Worm (Caenorhabditis elegans): ENCODE results near the gene gcy-22.

- TF ChIP-seq elt-3 (tag; optimal IDR thresholded peaks at IDR 0.05) (no peak), F16B12.6 (tag; optimal IDR thresholded peaks at IDR 0.05) (no peak), C04F5.9 (tag; optimal IDR thresholded peaks at IDR 0.05) (no peak), ces-1 (GFP tag; optimal IDR thresholded peaks at IDR 0.05) (no peak), ceh-82 (tag; optimal IDR thresholded peaks at IDR 0.05) (no peak), hlh-17 (GFP tag; optimal IDR thresholded peaks at IDR 0.05; ENCODE audit: borderline replicate concordance) (no peak), aly-2 (tag; optimal IDR thresholded peaks at IDR 0.05) (no peak), nhr-28 (tag; optimal IDR thresholded peaks at IDR 0.05) (no peak), nhr-20 (tag; optimal IDR thresholded peaks at IDR 0.05) (no peak), unc-130 (tag; optimal IDR thresholded peaks at IDR 0.05) (no peak), snpc-4 (tag; optimal IDR thresholded peaks at IDR 0.05) (no peak), lsy-2 (tag; optimal IDR thresholded peaks at IDR 0.05) (no peak), alr-1 (tag; optimal IDR thresholded peaks at IDR 0.05; ENCODE audit: borderline replicate concordance) (no peak), nhr-11 (tag; optimal IDR thresholded peaks at IDR 0.05) (no peak)
Observed at ce11 chrV:20850580-20850979, 25.7 kb upstream of the gcy-22 start, which contains the start of gene clec-264.
